Worm (Caenorhabditis elegans): ENCODE data around the gene knl-1.

Gene knl-1

ce11 chrIII:8293260-8293659 is 42.8 kb downstream of the knl-1 start:
- TF ChIP-seq W03F9.2 (tag; optimal IDR thresholded peaks at IDR 0.05) (no peak), him-1 (tag; optimal IDR thresholded peaks at IDR 0.05) (no peak), dao-5 (tag; optimal IDR thresholded peaks at IDR 0.05) (no peak)

- no peak for TF ChIP-seq him-1 (tag; optimal IDR thresholded peaks at IDR 0.05)
- no peak for TF ChIP-seq W03F9.2 (tag; optimal IDR thresholded peaks at IDR 0.05)
- no peak for TF ChIP-seq dao-5 (tag; optimal IDR thresholded peaks at IDR 0.05)
These were observed 47.9 kb downstream of the knl-1 start for ce11 chrIII:8298216-8298920.

DNA sequence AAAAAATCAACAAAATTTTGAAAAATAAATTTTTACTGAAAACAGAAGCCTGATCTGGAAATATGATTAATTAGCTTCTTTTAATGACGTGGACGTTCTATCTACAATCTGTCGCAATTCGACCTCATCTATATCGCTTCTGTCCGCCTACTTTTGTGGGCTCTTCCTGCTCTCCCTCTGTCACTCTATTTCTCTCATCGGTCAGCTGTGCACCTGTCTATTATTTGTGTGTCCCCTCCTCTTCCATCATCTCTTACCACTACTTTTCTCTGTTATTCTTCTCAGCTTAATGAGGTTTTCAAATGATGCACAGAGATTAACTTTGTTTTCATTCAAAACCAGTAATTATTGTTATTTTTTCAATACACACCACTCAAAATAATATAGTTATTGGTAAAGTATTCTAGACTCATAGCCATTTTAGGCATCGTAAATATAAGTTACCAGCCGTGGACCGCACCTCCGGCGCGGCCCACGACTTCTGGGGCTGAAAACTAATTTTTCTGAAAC is 48.7 kb downstream of the knl-1 start:
- no peak for TF ChIP-seq W03F9.2 (tag; optimal IDR thresholded peaks at IDR 0.05)
- TF ChIP-seq dao-5 (tag; optimal IDR thresholded peaks at IDR 0.05) = no peak
- TF ChIP-seq him-1 (tag; optimal IDR thresholded peaks at IDR 0.05) = no peak

DNA sequence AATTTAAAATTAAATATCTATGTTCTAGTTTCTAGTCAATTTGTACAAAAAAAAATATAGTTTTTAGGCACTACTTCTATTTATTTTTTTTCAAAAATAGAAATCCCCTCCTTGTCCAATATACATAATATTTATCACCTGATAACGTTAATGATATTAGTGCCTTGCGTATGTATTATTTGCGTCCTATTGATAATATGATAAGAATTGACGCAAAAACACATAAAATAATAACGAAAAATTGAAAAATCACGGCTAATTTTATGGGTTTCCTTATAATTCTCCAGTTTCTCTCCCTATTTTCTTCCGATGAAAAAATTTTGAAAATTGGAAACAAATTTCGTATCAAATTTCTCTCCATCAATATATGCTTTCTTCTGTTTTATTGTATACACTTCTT is 49.3 kb downstream of the knl-1 start:
- TF ChIP-seq W03F9.2 (tag; optimal IDR thresholded peaks at IDR 0.05) = no peak
- no peak for TF ChIP-seq dao-5 (tag; optimal IDR thresholded peaks at IDR 0.05)
- no peak for TF ChIP-seq him-1 (tag; optimal IDR thresholded peaks at IDR 0.05)

- TF ChIP-seq dao-5 (tag; optimal IDR thresholded peaks at IDR 0.05) (no peak), W03F9.2 (tag; optimal IDR thresholded peaks at IDR 0.05) (no peak), him-1 (tag; optimal IDR thresholded peaks at IDR 0.05) (no peak)
These were observed 50.5 kb downstream of the knl-1 start for ce11 chrIII:8300860-8301396.

DNA sequence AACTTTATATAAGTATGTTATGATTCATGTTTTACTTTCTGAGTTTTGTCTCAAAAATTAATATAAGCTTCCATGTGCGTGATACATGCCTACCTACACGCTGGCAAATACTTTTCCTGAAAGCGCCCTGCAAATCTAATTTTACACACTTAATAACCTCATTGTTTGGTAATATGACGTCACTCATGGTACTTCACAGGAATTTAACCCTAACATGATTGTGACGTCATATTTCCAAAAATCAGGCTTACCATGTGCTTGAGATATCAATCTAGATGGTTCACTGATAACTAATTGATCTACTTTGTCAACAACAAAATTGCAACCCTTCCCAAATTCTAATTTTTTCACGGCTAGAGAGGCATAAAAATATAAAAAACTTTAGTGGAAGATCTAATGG is 53.0 kb downstream of the knl-1 start:
- TF ChIP-seq W03F9.2 (tag; optimal IDR thresholded peaks at IDR 0.05) = no peak
- TF ChIP-seq him-1 (tag; optimal IDR thresholded peaks at IDR 0.05) = no peak
- no peak for TF ChIP-seq dao-5 (tag; optimal IDR thresholded peaks at IDR 0.05)

Measured in whole organism, L4/young adult.